Worm (Caenorhabditis elegans) whole organism, young adult: Measurements from ENCODE around the gene str-262.

ENCODE experiments used
- B0336.3 ChIP-seq: fragments of 200-800 bp; sonication (Bioruptor generic); IDR thresholded peaks from 2 replicates; pipeline ENCODE4 v1.3.6; 2022; ENCODE audit warnings: missing genetic modification characterization, missing compliant biosample characterization
- F23B12.7 ChIP-seq: sonication (generic microtip); optimal IDR thresholded peaks from 2 replicates; lab custom pipeline; 2017; ENCODE audit warnings: missing genetic modification characterization, mild to moderate bottlenecking, missing compliant biosample characterization, antibody characterized with exemption, moderate library complexity; ENCODE audit not compliant: insufficient read depth
- K11D2.4 ChIP-seq: fragments of 200-800 bp; sonication (Bioruptor generic); IDR thresholded peaks from 2 replicates; pipeline ENCODE4 v1.3.6; 2022; ENCODE audit warnings: missing genetic modification reagents, missing genetic modification characterization, missing compliant biosample characterization
- K12H6.12 ChIP-seq: fragments of 200-800 bp; sonication (Bioruptor generic); optimal IDR thresholded peaks from 2 replicates; lab custom pipeline; 2018; ENCODE audit warnings: mild to moderate bottlenecking, missing genetic modification characterization, missing compliant biosample characterization
- Y53F4B.3 ChIP-seq: fragments of 200-800 bp; sonication (Bioruptor generic); IDR thresholded peaks from 2 replicates; pipeline ENCODE4 v1.3.6; 2022; ENCODE audit warnings: missing genetic modification reagents, missing genetic modification characterization, missing compliant biosample characterization
- Y53G8AR.9 ChIP-seq: fragments of 200-800 bp; sonication (Bioruptor generic); conservative IDR thresholded peaks from 2 replicates; pipeline ENCODE4 v1.3.6; 2022; ENCODE audit warnings: missing genetic modification reagents, missing genetic modification characterization, missing compliant biosample characterization
- Y56A3A.18 ChIP-seq: fragments of 200-800 bp; sonication (Bioruptor generic); IDR thresholded peaks from 2 replicates; pipeline ENCODE4 v1.3.6; 2022; ENCODE audit warnings: missing genetic modification reagents, missing genetic modification characterization, missing compliant biosample characterization
- Y67H2A.10 ChIP-seq: fragments of 200-800 bp; sonication (Bioruptor generic); conservative IDR thresholded peaks from 2 replicates; pipeline ENCODE4 v1.3.6; 2022; ENCODE audit warnings: missing genetic modification reagents, missing genetic modification characterization, missing compliant biosample characterization
- Y95B8A.8 ChIP-seq: fragments of 200-800 bp; sonication (Bioruptor generic); IDR thresholded peaks from 2 replicates; pipeline ENCODE4 v1.3.6; 2022; ENCODE audit warnings: missing genetic modification reagents, missing genetic modification characterization, missing compliant biosample characterization
- ZK185.1 ChIP-seq: sonication (generic microtip); optimal IDR thresholded peaks from 2 replicates; lab custom pipeline; 2016; ENCODE audit warnings: mild to moderate bottlenecking, missing genetic modification characterization, missing compliant biosample characterization; ENCODE audit not compliant: poor library complexity, severe bottlenecking
- akir-1 ChIP-seq: fragments of 200-800 bp; sonication (Bioruptor generic); optimal IDR thresholded peaks from 2 replicates; lab custom pipeline; 2018; ENCODE audit warnings: mild to moderate bottlenecking, missing genetic modification characterization, moderate library complexity, missing compliant biosample characterization
- ama-1 ChIP-seq, 3 experiments: fragments of 150-350 bp in 1 of 3; sonication (generic microtip) in 2 of 3; optimal IDR thresholded peaks; 2 replicates each; lab custom pipeline; 2014 to 2018; ENCODE audit warnings: missing biosample characterization in 2 of 3, missing genetic modification characterization in 2 of 3, missing genetic modification reagents in 2 of 3
- bed-1 ChIP-seq: fragments of 200-800 bp; sonication (Bioruptor generic); IDR thresholded peaks from 2 replicates; pipeline ENCODE4 v1.3.6; 2022; ENCODE audit warnings: missing genetic modification reagents, missing genetic modification characterization, missing compliant biosample characterization
- bed-2 ChIP-seq: fragments of 200-800 bp; sonication (Bioruptor generic); IDR thresholded peaks from 2 replicates; pipeline ENCODE4 v1.3.6; 2022; ENCODE audit warnings: missing genetic modification reagents, missing genetic modification characterization, missing compliant biosample characterization
- ceh-58 ChIP-seq: fragments of 200-800 bp; sonication (Bioruptor generic); IDR thresholded peaks from 2 replicates; pipeline ENCODE4 v1.3.6; 2022; ENCODE audit warnings: missing genetic modification characterization, missing compliant biosample characterization
- chd-7 ChIP-seq: sonication (generic microtip); optimal IDR thresholded peaks from 2 replicates; lab custom pipeline; 2016; ENCODE audit warnings: mild to moderate bottlenecking, missing genetic modification characterization, moderate library complexity, missing compliant biosample characterization
- die-1 ChIP-seq: sonication (generic microtip); optimal IDR thresholded peaks from 2 replicates; lab custom pipeline; 2016; ENCODE audit warnings: missing genotype, mild to moderate bottlenecking, missing genetic modification characterization, missing compliant biosample characterization
- dox-1 ChIP-seq: fragments of 200-800 bp; sonication (Bioruptor generic); IDR thresholded peaks from 2 replicates; pipeline ENCODE4 v1.3.6; 2022; ENCODE audit warnings: missing genetic modification reagents, missing genetic modification characterization, missing compliant biosample characterization
- egl-18 ChIP-seq: fragments of 200-800 bp; sonication (Bioruptor generic); IDR thresholded peaks from 2 replicates; pipeline ENCODE4 v1.3.6; 2022; ENCODE audit warnings: missing genetic modification reagents, missing genetic modification characterization, missing compliant biosample characterization
- fkh-3 ChIP-seq: sonication (generic microtip); optimal IDR thresholded peaks from 2 replicates; lab custom pipeline; 2016; ENCODE audit warnings: mild to moderate bottlenecking, missing genetic modification characterization, missing compliant biosample characterization
- him-1 ChIP-seq: sonication (generic microtip); optimal IDR thresholded peaks from 2 replicates; lab custom pipeline; 2016; ENCODE audit warnings: missing genotype, missing genetic modification reagents, missing genetic modification characterization, missing compliant biosample characterization
- let-607 ChIP-seq, 2 experiments: fragments of 200-800 bp in 1 of 2; sonication (Bioruptor generic) in 1 of 2; sonication (generic microtip) in 1 of 2; optimal IDR thresholded peaks; 2 replicates each; lab custom pipeline; 2016 to 2018; ENCODE audit warnings: mild to moderate bottlenecking in 2 of 2, missing compliant biosample characterization in 2 of 2, missing genetic modification characterization in 2 of 2, moderate library complexity in 2 of 2, missing genotype in 1 of 2
- lin-26 ChIP-seq: fragments of 200-800 bp; sonication (Bioruptor generic); IDR thresholded peaks from 2 replicates; pipeline ENCODE4 v1.3.6; 2022; ENCODE audit warnings: missing genetic modification reagents, missing genetic modification characterization, missing compliant biosample characterization
- lin-54 ChIP-seq: fragments of 200-800 bp; sonication (Bioruptor generic); optimal IDR thresholded peaks from 2 replicates; lab custom pipeline; 2018; ENCODE audit warnings: mild to moderate bottlenecking, missing genetic modification characterization, missing compliant biosample characterization
- lsl-1 ChIP-seq: fragments of 200-800 bp; sonication (Bioruptor generic); optimal IDR thresholded peaks from 2 replicates; lab custom pipeline; 2018; ENCODE audit warnings: mild to moderate bottlenecking, missing genetic modification characterization, moderate library complexity, missing compliant biosample characterization
- mel-28 ChIP-seq: sonication (generic microtip); optimal IDR thresholded peaks from 2 replicates; lab custom pipeline; 2016; ENCODE audit warnings: borderline replicate concordance, mild to moderate bottlenecking, missing genetic modification characterization, missing compliant biosample characterization
- nfya-2 ChIP-seq: fragments of 200-800 bp; sonication (Bioruptor generic); IDR thresholded peaks from 2 replicates; pipeline ENCODE4 v1.3.6; 2022; ENCODE audit warnings: missing genetic modification reagents, missing genetic modification characterization, missing compliant biosample characterization
- nfyb-1 ChIP-seq: fragments of 200-800 bp; sonication (Bioruptor generic); IDR thresholded peaks from 2 replicates; pipeline ENCODE4 v1.3.6; 2022; ENCODE audit warnings: missing genetic modification reagents, missing genetic modification characterization, missing compliant biosample characterization
- nhr-120 ChIP-seq: fragments of 200-800 bp; sonication (Bioruptor generic); IDR thresholded peaks from 2 replicates; pipeline ENCODE4 v1.3.6; 2022; ENCODE audit warnings: missing genetic modification characterization, missing compliant biosample characterization
- nhr-179 ChIP-seq: sonication (generic microtip); optimal IDR thresholded peaks from 2 replicates; lab custom pipeline; 2016; ENCODE audit warnings: mild to moderate bottlenecking, missing genetic modification characterization, missing compliant biosample characterization
- nhr-80 ChIP-seq: sonication (generic microtip); optimal IDR thresholded peaks from 2 replicates; lab custom pipeline; 2016; ENCODE audit warnings: missing genetic modification characterization, missing compliant biosample characterization
- rec-8 ChIP-seq, 2 experiments: sonication (generic microtip); optimal IDR thresholded peaks; 2 replicates each; lab custom pipeline; 2016; ENCODE audit warnings: mild to moderate bottlenecking in 2 of 2, missing genetic modification characterization in 2 of 2, missing genetic modification reagents in 2 of 2, missing genotype in 2 of 2, missing biosample characterization in 1 of 2, missing compliant biosample characterization in 1 of 2, moderate library complexity in 1 of 2
- repo-1 ChIP-seq: sonication (generic microtip); optimal IDR thresholded peaks from 2 replicates; lab custom pipeline; 2017; ENCODE audit warnings: mild to moderate bottlenecking, missing genetic modification characterization, missing compliant biosample characterization
- snpc-1.1 ChIP-seq: sonication (generic microtip); optimal IDR thresholded peaks from 2 replicates; lab custom pipeline; 2017; ENCODE audit warnings: missing genetic modification characterization, mild to moderate bottlenecking, missing compliant biosample characterization, antibody characterized with exemption, moderate library complexity, missing genotype, missing genetic modification reagents; ENCODE audit not compliant: insufficient read depth
- somi-1 ChIP-seq: fragments of 200-800 bp; sonication (Bioruptor generic); optimal IDR thresholded peaks from 2 replicates; lab custom pipeline; 2018; ENCODE audit warnings: mild to moderate bottlenecking, missing genetic modification characterization, missing compliant biosample characterization
- tbp1 ChIP-seq: fragments of 200-800 bp; sonication (Bioruptor generic); optimal IDR thresholded peaks from 2 replicates; lab custom pipeline; 2018; ENCODE audit warnings: mild to moderate bottlenecking, missing genetic modification characterization, missing compliant biosample characterization
- unc-130 ChIP-seq: sonication (generic microtip); optimal IDR thresholded peaks from 2 replicates; lab custom pipeline; 2016; ENCODE audit warnings: missing genetic modification reagents, missing genetic modification characterization, missing compliant biosample characterization
- zfh-2 ChIP-seq: fragments of 200-800 bp; sonication (Bioruptor generic); conservative IDR thresholded peaks from 2 replicates; pipeline ENCODE4 v1.3.6; 2022; ENCODE audit warnings: missing genetic modification reagents, missing genetic modification characterization, missing compliant biosample characterization
- ztf-18 ChIP-seq: sonication (generic microtip); optimal IDR thresholded peaks from 2 replicates; lab custom pipeline; 2016; ENCODE audit warnings: missing genotype, mild to moderate bottlenecking, missing genetic modification characterization, missing compliant biosample characterization
- ztf-28 ChIP-seq: fragments of 200-800 bp; sonication (Bioruptor generic); IDR thresholded peaks from 2 replicates; pipeline ENCODE4 v1.3.6; 2022; ENCODE audit warnings: missing genetic modification reagents, missing genetic modification characterization, missing compliant biosample characterization
- ztf-3 ChIP-seq: fragments of 200-800 bp; sonication (Bioruptor generic); optimal IDR thresholded peaks from 2 replicates; lab custom pipeline; 2018; ENCODE audit warnings: mild to moderate bottlenecking, missing genetic modification characterization, missing compliant biosample characterization

str-262 gene

ce11 chrV:726573-727483 lies 25.8 kb downstream of the str-262 start:
- peak; percentile 32; the same call in 1 of the 2 replicates for TF ChIP-seq K11D2.4 (GFP tag; lab: Robert Waterston, UW)
- no peak for TF ChIP-seq tbp1 (GFP tag; lab: Kevin White, UChicago)
- TF ChIP-seq Y53G8AR.9, result peak; percentile 35; the same call in 1 of the 2 replicates
- peak; percentile 7; the same call in 1 of the 2 replicates for TF ChIP-seq B0336.3 (GFP tag; lab: Robert Waterston, UW)
- peak; percentile 38 for TF ChIP-seq ama-1 (optimal IDR thresholded peaks at IDR 0.05; lab: Kevin White, UChicago)
- no peak for TF ChIP-seq ama-1 (GFP tag; optimal IDR thresholded peaks at IDR 0.05; lab: Kevin White, UChicago)
- peak; percentile 10; the same call in 1 of the 2 replicates for TF ChIP-seq nfyb-1 (GFP tag; lab: Robert Waterston, UW)
- 0 out of 2 replicates have a peak, but pooled peaks have one; percentile 10 for TF ChIP-seq ztf-28 (GFP tag; lab: Robert Waterston, UW)
- peak; percentile 0 to 33 for TF ChIP-seq let-607 (tag; optimal IDR thresholded peaks at IDR 0.05; lab: Kevin White, UChicago)
- TF ChIP-seq Y95B8A.8 (GFP tag; lab: Robert Waterston, UW), result peak; percentile 18; the same call in 1 of the 2 replicates
- no peak for TF ChIP-seq somi-1 (GFP tag; lab: Kevin White, UChicago)
- peak; percentile 41; the same call in 1 of the 2 replicates for TF ChIP-seq Y56A3A.18
- no peak for TF ChIP-seq lin-26 (GFP tag; lab: Robert Waterston, UW)
- TF ChIP-seq nhr-120, result 0 out of 2 replicates have a peak, but pooled peaks have one; percentile 56
- peak; percentile 1 for TF ChIP-seq K12H6.12
- TF ChIP-seq nhr-80, result peak; percentile 29

ce11 chrV:725807-726572 lies 26.6 kb downstream of the str-262 start:
- no peak for TF ChIP-seq rec-8 (tag; optimal IDR thresholded peaks at IDR 0.05; lab: Kevin White, UChicago)
- no peak for TF ChIP-seq tbp1 (GFP tag; lab: Kevin White, UChicago)
- TF ChIP-seq F23B12.7 (tag; lab: Kevin White, UChicago), result no peak
- TF ChIP-seq egl-18 (GFP tag; lab: Robert Waterston, UW), result no peak; the same call in 1 of the 2 replicates
- TF ChIP-seq ztf-3 (GFP tag; lab: Kevin White, UChicago), result peak; percentile 15
- TF ChIP-seq dox-1 (GFP tag; lab: Robert Waterston, UW), result no peak
- TF ChIP-seq ceh-58 (GFP tag; lab: Robert Waterston, UW), result no peak
- TF ChIP-seq ztf-18 (tag; lab: Kevin White, UChicago), result no peak
- no peak; the same call in 1 of the 2 replicates for TF ChIP-seq lin-26 (GFP tag; lab: Robert Waterston, UW)
- no peak for TF ChIP-seq K11D2.4 (GFP tag; lab: Robert Waterston, UW)
- TF ChIP-seq Y53G8AR.9, result peak; percentile 64
- no peak for TF ChIP-seq lsl-1
- no peak for TF ChIP-seq lin-54 (GFP tag; lab: Kevin White, UChicago)
- TF ChIP-seq nhr-179 (tag; lab: Kevin White, UChicago), result no peak
- TF ChIP-seq somi-1 (GFP tag; lab: Kevin White, UChicago), result no peak
- TF ChIP-seq Y67H2A.10 (GFP tag; lab: Robert Waterston, UW), result no peak
- 0 out of 2 replicates have a peak, but pooled peaks have one; percentile 27 for TF ChIP-seq zfh-2 (GFP tag; lab: Robert Waterston, UW)
- no peak for TF ChIP-seq Y53F4B.3
- no peak for TF ChIP-seq nfya-2 (GFP tag; lab: Robert Waterston, UW)
- TF ChIP-seq die-1 (tag; lab: Kevin White, UChicago), result peak; percentile 31
- TF ChIP-seq fkh-3 (tag; lab: Kevin White, UChicago), result no peak
- TF ChIP-seq bed-1 (GFP tag; lab: Robert Waterston, UW), result no peak
- TF ChIP-seq chd-7 (tag; lab: Kevin White, UChicago), result no peak
- 0 out of 2 replicates have a peak, but pooled peaks have one; percentile 6 for TF ChIP-seq bed-2
- no peak for TF ChIP-seq mel-28 (tag; lab: Kevin White, UChicago)
- peak; percentile 77 for TF ChIP-seq ZK185.1 (tag; lab: Kevin White, UChicago)
- TF ChIP-seq akir-1, result no peak
- TF ChIP-seq repo-1 (tag; lab: Kevin White, UChicago), result no peak
- TF ChIP-seq snpc-1.1 (tag; lab: Kevin White, UChicago), result no peak
- TF ChIP-seq unc-130 (GFP tag; lab: Kevin White, UChicago), result no peak
- TF ChIP-seq him-1, result no peak
